Worm (Caenorhabditis elegans) whole organism, late embryonic: ENCODE data around the gene ccdc-55.

Experiments used
- C08G9.2 ChIP-seq: sonication (generic microtip); optimal IDR thresholded peaks from 2 replicates; lab custom pipeline; 2016; ENCODE audit warnings: mild to moderate bottlenecking, missing genetic modification characterization, moderate library complexity, missing compliant biosample characterization
- F13H6.1 ChIP-seq: sonication (generic microtip); optimal IDR thresholded peaks from 2 replicates; lab custom pipeline; 2016; ENCODE audit warnings: missing genetic modification characterization, missing compliant biosample characterization
- K09A11.1 ChIP-seq: sonication (generic microtip); optimal IDR thresholded peaks from 2 replicates; lab custom pipeline; 2017; ENCODE audit warnings: antibody characterized with exemption, mild to moderate bottlenecking, missing genetic modification characterization, missing compliant biosample characterization; ENCODE audit not compliant: insufficient read depth
- T23F11.4 ChIP-seq: fragments of 200-800 bp; sonication (Bioruptor generic); optimal IDR thresholded peaks from 2 replicates; lab custom pipeline; 2018; ENCODE audit warnings: mild to moderate bottlenecking, missing genetic modification characterization, missing compliant biosample characterization
- Y22D7AL.16 ChIP-seq: sonication (generic microtip); optimal IDR thresholded peaks from 2 replicates; lab custom pipeline; 2016; ENCODE audit warnings: missing genetic modification characterization, missing compliant biosample characterization
- ahr-1 ChIP-seq: sonication (generic microtip); optimal IDR thresholded peaks from 2 replicates; lab custom pipeline; 2016; ENCODE audit warnings: missing genetic modification characterization, missing compliant biosample characterization
- ceh-18 ChIP-seq: sonication (generic microtip); optimal IDR thresholded peaks from 2 replicates; lab custom pipeline; 2016; ENCODE audit warnings: missing genetic modification characterization, missing compliant biosample characterization
- ceh-2 ChIP-seq: sonication (generic microtip); optimal IDR thresholded peaks from 2 replicates; lab custom pipeline; 2016; ENCODE audit warnings: missing genotype, missing genetic modification characterization, missing compliant biosample characterization
- ceh-31 ChIP-seq: sonication (generic microtip); optimal IDR thresholded peaks from 2 replicates; lab custom pipeline; 2016; ENCODE audit warnings: missing genetic modification characterization, missing compliant biosample characterization
- ceh-45 ChIP-seq: fragments of 200-800 bp; sonication (Bioruptor generic); IDR thresholded peaks from 2 replicates; pipeline ENCODE4 v1.3.6; 2022; ENCODE audit warnings: missing genetic modification reagents, missing genetic modification characterization, missing compliant biosample characterization
- ceh-48 ChIP-seq: sonication (generic microtip); optimal IDR thresholded peaks from 2 replicates; lab custom pipeline; 2016; ENCODE audit warnings: missing genetic modification characterization, inconsistent platforms, missing compliant biosample characterization
- dve-1 ChIP-seq: sonication (generic microtip); optimal IDR thresholded peaks from 2 replicates; lab custom pipeline; 2017; ENCODE audit warnings: antibody characterized with exemption, mild to moderate bottlenecking, missing genetic modification characterization, missing compliant biosample characterization
- eyg-1 ChIP-seq: sonication (generic microtip); optimal IDR thresholded peaks from 2 replicates; lab custom pipeline; 2016; ENCODE audit warnings: missing genotype, missing genetic modification characterization, missing compliant biosample characterization
- fkh-6 ChIP-seq: sonication (generic microtip); optimal IDR thresholded peaks from 2 replicates; lab custom pipeline; 2016; ENCODE audit warnings: missing genetic modification characterization, missing compliant biosample characterization
- hlh-13 ChIP-seq: fragments of 200-800 bp; sonication (Bioruptor generic); optimal IDR thresholded peaks from 2 replicates; lab custom pipeline; 2018; ENCODE audit warnings: mild to moderate bottlenecking, missing genetic modification characterization, missing compliant biosample characterization
- hlh-8 ChIP-seq: sonication (generic microtip); optimal IDR thresholded peaks from 2 replicates; lab custom pipeline; 2016; ENCODE audit warnings: missing genotype, missing genetic modification characterization, missing compliant biosample characterization
- madf-2 ChIP-seq: sonication (generic microtip); optimal IDR thresholded peaks from 2 replicates; lab custom pipeline; 2017; ENCODE audit warnings: missing genetic modification characterization, missing compliant biosample characterization
- nfya-1 ChIP-seq: sonication (generic microtip); optimal IDR thresholded peaks from 2 replicates; lab custom pipeline; 2017; ENCODE audit warnings: missing genetic modification characterization, mild to moderate bottlenecking, missing compliant biosample characterization, antibody characterized with exemption, moderate library complexity
- nhr-232 ChIP-seq: sonication (generic microtip); optimal IDR thresholded peaks from 2 replicates; lab custom pipeline; 2016; ENCODE audit warnings: missing genetic modification characterization, missing compliant biosample characterization
- odd-2 ChIP-seq: sonication (generic microtip); optimal IDR thresholded peaks from 2 replicates; lab custom pipeline; 2017; ENCODE audit warnings: antibody characterized with exemption, mild to moderate bottlenecking, missing genetic modification characterization, missing compliant biosample characterization
- pag-3 ChIP-seq: sonication (generic microtip); optimal IDR thresholded peaks from 2 replicates; lab custom pipeline; 2016; ENCODE audit warnings: missing compliant biosample characterization, missing genetic modification characterization, borderline replicate concordance
- pha-4 ChIP-seq: fragments of 150-350 bp; optimal IDR thresholded peaks from 2 replicates; lab custom pipeline; 2018; ENCODE audit warnings: missing biosample characterization, missing genetic modification reagents, missing genetic modification characterization
- pros-1 ChIP-seq: fragments of 150-350 bp; optimal IDR thresholded peaks from 2 replicates; lab custom pipeline; 2014; ENCODE audit warnings: missing biosample characterization, missing genetic modification reagents, missing genetic modification characterization
- rnt-1 ChIP-seq: sonication (generic microtip); optimal IDR thresholded peaks from 2 replicates; lab custom pipeline; 2016; ENCODE audit warnings: missing genetic modification characterization, missing compliant biosample characterization
- sox-2 ChIP-seq: fragments of 200-800 bp; sonication (Bioruptor generic); IDR thresholded peaks from 2 replicates; pipeline ENCODE4 v1.3.6; 2022; ENCODE audit warnings: missing genetic modification reagents, missing genetic modification characterization, missing compliant biosample characterization
- sox-4 ChIP-seq: sonication (generic microtip); optimal IDR thresholded peaks from 2 replicates; lab custom pipeline; 2017; ENCODE audit warnings: mild to moderate bottlenecking, missing genetic modification characterization, inconsistent platforms, missing compliant biosample characterization
- syd-9 ChIP-seq: sonication (generic microtip); optimal IDR thresholded peaks from 2 replicates; lab custom pipeline; 2016; ENCODE audit warnings: mild to moderate bottlenecking, missing genetic modification characterization, moderate library complexity, missing compliant biosample characterization
- tbx-2 ChIP-seq: sonication (generic microtip); optimal IDR thresholded peaks from 2 replicates; lab custom pipeline; 2016; ENCODE audit warnings: missing genetic modification characterization, missing compliant biosample characterization
- unc-55 ChIP-seq: sonication (generic microtip); optimal IDR thresholded peaks from 2 replicates; lab custom pipeline; 2017; ENCODE audit warnings: missing biosample characterization, missing genetic modification reagents, missing genetic modification characterization
- unc-86 ChIP-seq: sonication (generic microtip); optimal IDR thresholded peaks from 2 replicates; lab custom pipeline; 2016; ENCODE audit warnings: missing genetic modification characterization, missing compliant biosample characterization
- zip-5 ChIP-seq: sonication (generic microtip); optimal IDR thresholded peaks from 2 replicates; lab custom pipeline; 2016; ENCODE audit warnings: missing genetic modification characterization, missing compliant biosample characterization
- ztf-16 ChIP-seq: sonication (generic microtip); optimal IDR thresholded peaks from 2 replicates; lab custom pipeline; 2017; ENCODE audit warnings: missing genetic modification characterization, missing compliant biosample characterization

The ccdc-55 gene

ce11 chrIII:4168665-4169064 lies at the start of gene ccdc-55:
Gene ccdc-55, minus strand, starts transcription at chrIII:4168765.
- TF ChIP-seq nfya-1 (tag; lab: Kevin White, UChicago) (no peak), C08G9.2 (tag; lab: Kevin White, UChicago) (no peak), unc-86 (tag; lab: Kevin White, UChicago) (no peak), dve-1 (tag; lab: Kevin White, UChicago) (no peak), ceh-45 (GFP tag; lab: Robert Waterston, UW) (no peak), K09A11.1 (no peak), ahr-1 (tag; lab: Kevin White, UChicago) (no peak), hlh-13 (GFP tag; lab: Kevin White, UChicago) (no peak), eyg-1 (tag; lab: Kevin White, UChicago) (no peak), ztf-16 (tag; lab: Kevin White, UChicago) (no peak), ceh-18 (no peak), sox-4 (tag; lab: Kevin White, UChicago) (no peak), tbx-2 (tag; lab: Kevin White, UChicago) (no peak), ceh-2 (no peak), fkh-6 (tag; lab: Kevin White, UChicago) (no peak), madf-2 (tag; lab: Kevin White, UChicago) (no peak)

- peak; percentile 97 for TF ChIP-seq nfya-1 (tag; lab: Kevin White, UChicago)
- TF ChIP-seq ahr-1 (tag; lab: Kevin White, UChicago) = no peak
These were observed 42.1 kb upstream of the ccdc-55 start for ce11 chrIII:4210661-4211060.

ce11 chrIII:4209188-4209587 lies 40.6 kb upstream of the ccdc-55 start, which contains the start of gene phlp-2:
Gene phlp-2, plus strand, starts transcription at chrIII:4209488.
- TF ChIP-seq zip-5 = no peak
- no peak for TF ChIP-seq unc-86 (tag; lab: Kevin White, UChicago)
- no peak for TF ChIP-seq pros-1 (tag; lab: Kevin White, UChicago)
- no peak for TF ChIP-seq pha-4 (tag; lab: Kevin White, UChicago)
- no peak for TF ChIP-seq ceh-48 (tag; lab: Kevin White, UChicago)
- TF ChIP-seq dve-1 (tag; lab: Kevin White, UChicago) = no peak
- no peak for TF ChIP-seq sox-2
- TF ChIP-seq hlh-8 = no peak
- no peak for TF ChIP-seq Y22D7AL.16

- TF ChIP-seq F13H6.1 (tag; lab: Kevin White, UChicago) (no peak), pros-1 (tag; lab: Kevin White, UChicago) (no peak), zip-5 (no peak), ceh-31 (tag; lab: Kevin White, UChicago) (peak; percentile 45)
These were observed 39.6 kb upstream of the ccdc-55 start for ce11 chrIII:4208210-4208609.

- TF ChIP-seq unc-86 (tag; lab: Kevin White, UChicago) (no peak), pag-3 (tag; lab: Kevin White, UChicago) (no peak), nfya-1 (tag; lab: Kevin White, UChicago) (no peak), rnt-1 (no peak), syd-9 (tag; lab: Kevin White, UChicago) (no peak), unc-55 (no peak), nhr-232 (no peak), dve-1 (tag; lab: Kevin White, UChicago) (no peak), T23F11.4 (GFP tag; lab: Kevin White, UChicago) (no peak)
These were observed 37.3 kb upstream of the ccdc-55 start, which contains the start of gene R74.8 for ce11 chrIII:4205751-4206327. Gene R74.8, plus strand, starts transcription at chrIII:4206277.

ce11 chrIII:4204964-4205363 lies 36.4 kb upstream of the ccdc-55 start:
- TF ChIP-seq K09A11.1 = no peak
- no peak for TF ChIP-seq odd-2
- TF ChIP-seq, all 69 proteins: peak for 0
